Fruit fly (Drosophila melanogaster) whole organism, wandering third instar larva: ENCODE results near the gene CG33664.
A peak's percentile ranks its signal among the peaks of the same experiment; 100 is the strongest.

Experiments
- Abd-B ChIP-seq: fragments of >200 bp; optimal IDR thresholded peaks from 2 replicates; lab custom pipeline; 2017; ENCODE audit warnings: missing biosample characterization, missing genetic modification characterization
- CG32264 ChIP-seq: fragments of 200-800 bp; sonication (Bioruptor generic); optimal IDR thresholded peaks from 2 replicates; lab custom pipeline; 2016; ENCODE audit warnings: missing biosample characterization, missing genetic modification characterization
- CG9705 ChIP-seq: fragments of 200-800 bp; sonication (Bioruptor generic); optimal IDR thresholded peaks from 2 replicates; lab custom pipeline; 2018; ENCODE audit warnings: missing biosample characterization, mild to moderate bottlenecking, missing genetic modification characterization
- CrebA ChIP-seq: fragments of 200-800 bp; sonication (Bioruptor generic); optimal IDR thresholded peaks from 2 replicates; lab custom pipeline; 2016; ENCODE audit warnings: missing biosample characterization, mild to moderate bottlenecking, missing genetic modification characterization, borderline replicate concordance
- Dfd ChIP-seq: fragments of >200 bp; optimal IDR thresholded peaks from 2 replicates; lab custom pipeline; 2017; ENCODE audit warnings: missing biosample characterization, missing genetic modification characterization
- Dif ChIP-seq: fragments of 200-275, 200-300 bp; sonication (Bioruptor generic); optimal IDR thresholded peaks from 2 replicates; lab custom pipeline; 2018; ENCODE audit warnings: missing biosample characterization, missing genetic modification characterization; ENCODE audit not compliant: partially characterized antibody
- GATAd ChIP-seq: sonication (Bioruptor generic); optimal IDR thresholded peaks from 2 replicates; lab custom pipeline; 2016; ENCODE audit warnings: missing biosample characterization, missing genetic modification characterization
- HLH106 ChIP-seq: fragments of 200-800 bp; optimal IDR thresholded peaks from 3 replicates; lab custom pipeline; 2019; ENCODE audit warnings: missing biosample characterization, mild to moderate bottlenecking, missing genetic modification characterization, moderate library complexity
- Hnf4 ChIP-seq: fragments of 200-800 bp; sonication (Bioruptor generic); optimal IDR thresholded peaks from 2 replicates; lab custom pipeline; 2016; ENCODE audit warnings: missing biosample characterization, mild to moderate bottlenecking, missing genetic modification characterization
- Hr78 ChIP-seq: fragments of >200 bp; optimal IDR thresholded peaks from 2 replicates; lab custom pipeline; 2017; ENCODE audit warnings: missing biosample characterization, missing genetic modification characterization
- Hr83 ChIP-seq: fragments of 200-300 bp; sonication (Bioruptor generic); optimal IDR thresholded peaks from 2 replicates; lab custom pipeline; 2016; ENCODE audit warnings: missing biosample characterization, mild to moderate bottlenecking, missing genetic modification characterization, moderate library complexity; ENCODE audit not compliant: poor library complexity, severe bottlenecking
- Jra ChIP-seq: sonication (Bioruptor generic); optimal IDR thresholded peaks from 2 replicates; lab custom pipeline; 2016; ENCODE audit warnings: missing biosample characterization, missing genetic modification characterization
- Mio ChIP-seq: sonication (Bioruptor generic); optimal IDR thresholded peaks from 2 replicates; lab custom pipeline; 2016; ENCODE audit warnings: missing biosample characterization, missing genetic modification characterization
- Myc ChIP-seq: fragments of >200 bp; optimal IDR thresholded peaks from 2 replicates; lab custom pipeline; 2017
- N ChIP-seq: fragments of >200 bp; optimal IDR thresholded peaks from 2 replicates; lab custom pipeline; 2018; ENCODE audit warnings: missing biosample characterization, missing external identifiers, missing genetic modification characterization
- OdsH ChIP-seq: fragments of 200-800 bp; sonication (Bioruptor generic); optimal IDR thresholded peaks from 2 replicates; lab custom pipeline; 2016; ENCODE audit warnings: missing biosample characterization, mild to moderate bottlenecking, missing genetic modification characterization
- Rel ChIP-seq, 2 experiments: fragments of 200-800 bp; sonication (Bioruptor generic) in 1 of 2; optimal IDR thresholded peaks; 2 replicates in 1 of 2; 3 replicates in 1 of 2; lab custom pipeline; 2016 to 2019; ENCODE audit warnings: mild to moderate bottlenecking in 2 of 2, missing biosample characterization in 2 of 2, missing genetic modification characterization in 2 of 2, moderate library complexity in 1 of 2
- Sp1 ChIP-seq: fragments of 200-800 bp; sonication (Bioruptor generic); optimal IDR thresholded peaks from 3 replicates; lab custom pipeline; 2019; ENCODE audit warnings: missing biosample characterization, mild to moderate bottlenecking, missing genetic modification characterization, moderate library complexity
- Vsx2 ChIP-seq: fragments of 200-300, 225-300 bp; sonication (Bioruptor generic); optimal IDR thresholded peaks from 2 replicates; lab custom pipeline; 2018; ENCODE audit warnings: missing biosample characterization, missing genetic modification characterization; ENCODE audit not compliant: partially characterized antibody
- br ChIP-seq: fragments of 200-800 bp; sonication (Bioruptor generic); optimal IDR thresholded peaks from 2 replicates; lab custom pipeline; 2016; ENCODE audit warnings: missing biosample characterization, missing genetic modification characterization
- brk ChIP-seq: fragments of 200-800 bp; sonication (Bioruptor generic); optimal IDR thresholded peaks from 2 replicates; lab custom pipeline; 2016; ENCODE audit warnings: missing biosample characterization, mild to moderate bottlenecking, missing genetic modification characterization
- dl ChIP-seq, 2 experiments: fragments of 175-275, 200-275 bp in 1 of 2; fragments of 200-275 bp in 1 of 2; sonication (Bioruptor generic); optimal IDR thresholded peaks; lab custom pipeline; 2018; ENCODE audit warnings: mild to moderate bottlenecking in 2 of 2, missing biosample characterization in 2 of 2, missing genetic modification characterization in 2 of 2, moderate library complexity in 2 of 2; ENCODE audit not compliant: partially characterized antibody in 2 of 2, insufficient read depth in 1 of 2
- dmrt93B ChIP-seq: fragments of 200-800 bp; sonication (Bioruptor generic); optimal IDR thresholded peaks from 2 replicates; lab custom pipeline; 2018; ENCODE audit warnings: missing biosample characterization, mild to moderate bottlenecking, missing genetic modification characterization
- dsf ChIP-seq: sonication (Bioruptor generic); optimal IDR thresholded peaks from 2 replicates; lab custom pipeline; 2016; ENCODE audit warnings: missing biosample characterization, missing genetic modification characterization, borderline replicate concordance
- ey ChIP-seq: fragments of 200-800 bp; sonication (Bioruptor generic); optimal IDR thresholded peaks from 2 replicates; lab custom pipeline; 2016; ENCODE audit warnings: missing biosample characterization, missing genetic modification characterization
- foxo ChIP-seq, 2 experiments: fragments of 200-800 bp; sonication (Bioruptor generic); optimal IDR thresholded peaks; 2 replicates in 1 of 2; 3 replicates in 1 of 2; lab custom pipeline; 2016 to 2017; ENCODE audit warnings: missing biosample characterization in 2 of 2, missing genetic modification characterization in 2 of 2
- fru ChIP-seq: fragments of 200-800 bp; sonication (Bioruptor generic); optimal IDR thresholded peaks from 3 replicates; lab custom pipeline; 2016; ENCODE audit warnings: missing biosample characterization, mild to moderate bottlenecking, missing genetic modification characterization
- h ChIP-seq: fragments of 200-800 bp; sonication (Bioruptor generic); optimal IDR thresholded peaks from 3 replicates; lab custom pipeline; 2016; ENCODE audit warnings: missing biosample characterization, mild to moderate bottlenecking, missing genetic modification characterization
- jim ChIP-seq: fragments of 175-275, 200-325 bp; sonication (Bioruptor generic); optimal IDR thresholded peaks from 2 replicates; lab custom pipeline; 2016; ENCODE audit warnings: missing biosample characterization, mild to moderate bottlenecking, missing genetic modification characterization
- lola ChIP-seq: fragments of >200 bp; optimal IDR thresholded peaks from 2 replicates; lab custom pipeline; 2017; ENCODE audit warnings: missing biosample characterization, missing genetic modification characterization
- pan ChIP-seq: fragments of >200 bp; optimal IDR thresholded peaks from 2 replicates; lab custom pipeline; 2017
- psq ChIP-seq: fragments of 200-800 bp; sonication (Bioruptor generic); optimal IDR thresholded peaks from 3 replicates; lab custom pipeline; 2017; ENCODE audit warnings: missing biosample characterization, mild to moderate bottlenecking, missing genetic modification characterization, moderate library complexity
- rgr ChIP-seq: fragments of 200-800 bp; sonication (Bioruptor generic); optimal IDR thresholded peaks from 3 replicates; lab custom pipeline; 2016; ENCODE audit warnings: missing biosample characterization, mild to moderate bottlenecking, missing genetic modification characterization
- sage ChIP-seq: fragments of 200-800 bp; sonication (Bioruptor generic); optimal IDR thresholded peaks from 2 replicates; lab custom pipeline; 2016; ENCODE audit warnings: missing biosample characterization, mild to moderate bottlenecking, missing genetic modification characterization
- sv ChIP-seq: fragments of 200-800 bp; sonication (Bioruptor generic); optimal IDR thresholded peaks from 3 replicates; lab custom pipeline; 2016; ENCODE audit warnings: missing biosample characterization, missing genetic modification characterization
- tai ChIP-seq: sonication (Bioruptor generic); optimal IDR thresholded peaks from 2 replicates; lab custom pipeline; 2016; ENCODE audit warnings: missing biosample characterization, missing genetic modification characterization
- usp ChIP-seq: fragments of >200 bp; optimal IDR thresholded peaks from 2 replicates; lab custom pipeline; 2017; ENCODE audit warnings: missing biosample characterization, missing genetic modification characterization
- woc ChIP-seq: sonication (Bioruptor generic); optimal IDR thresholded peaks from 2 replicates; lab custom pipeline; 2016; ENCODE audit warnings: missing biosample characterization, mild to moderate bottlenecking, missing genetic modification characterization

CG33664 gene

dm6 chrX:6343323-6343722 lies 40.7 kb upstream of the CG33664 start:
- TF ChIP-seq h (GFP tag; lab: Kevin White, UChicago) (peak; percentile 30), foxo (GFP tag; optimal IDR thresholded peaks at IDR 0.05; lab: Kevin White, UChicago) (peak in 1 of 2 experiments; percentile 58), sage (peak; percentile 40), Jra (GFP tag; lab: Kevin White, UChicago) (no peak), dl (GFP tag; optimal IDR thresholded peaks at IDR 0.05; lab: Kevin White, UChicago; ENCODE audit: insufficient read depth in 1 of 2, partially characterized antibody in 2 of 2) (no peak), HLH106 (peak; percentile 33), OdsH (GFP tag; lab: Kevin White, UChicago) (peak; percentile 22)

DNA sequence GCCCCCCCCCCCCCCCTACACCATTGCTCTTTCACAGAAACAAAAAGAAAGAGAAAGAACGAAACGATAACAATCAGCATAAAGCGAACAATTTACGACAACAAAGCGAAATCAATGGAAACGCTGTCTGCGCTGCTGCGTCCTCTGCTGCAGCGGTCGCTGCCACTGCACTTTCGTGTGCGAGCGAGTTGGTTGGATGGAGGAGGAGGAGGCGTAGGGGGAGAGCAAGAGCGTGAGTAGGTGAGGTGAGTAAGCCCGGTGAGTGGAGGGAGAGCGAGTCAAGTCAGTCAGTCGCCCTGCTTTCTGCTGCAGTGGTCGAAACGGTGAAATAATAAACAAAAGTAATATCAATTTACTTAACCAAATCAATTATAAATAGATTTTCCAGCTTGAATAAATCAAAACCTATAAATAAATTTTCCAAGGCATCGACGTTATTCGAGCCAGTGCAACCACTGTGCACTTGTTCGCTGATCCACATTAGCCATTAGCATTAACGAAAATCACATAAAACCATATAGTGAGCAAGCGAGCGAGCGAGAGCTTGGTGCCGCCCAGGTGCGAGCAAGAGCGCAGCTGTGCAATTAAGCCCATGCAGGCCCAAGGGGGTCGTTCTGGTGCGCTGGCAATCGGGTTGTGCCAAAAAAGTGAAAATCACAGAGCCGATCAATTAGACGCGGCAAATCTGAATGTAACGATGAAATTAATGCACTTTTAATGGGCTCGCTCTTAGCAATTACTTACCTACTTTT lies 40.1 kb upstream of the CG33664 start:
- TF ChIP-seq br (GFP tag; lab: Kevin White, UChicago) (peak; percentile 94), CrebA (no peak), Hnf4 (GFP tag; lab: Kevin White, UChicago) (peak; percentile 91), dsf (GFP tag; lab: Kevin White, UChicago) (peak; percentile 79), Dfd (GFP tag; lab: Kevin White, UChicago) (no peak), Myc (no peak), pan (lab: Kevin White, UChicago) (no peak), usp (no peak), Sp1 (GFP tag; lab: Kevin White, UChicago) (peak; percentile 84), N (GFP tag; lab: Kevin White, UChicago) (no peak), CG32264 (GFP tag; lab: Kevin White, UChicago) (peak; percentile 90), OdsH (GFP tag; lab: Kevin White, UChicago) (peak; percentile 91), tai (GFP tag; lab: Kevin White, UChicago) (peak; percentile 77), woc (peak; percentile 95), HLH106 (peak; percentile 80), sv (GFP tag; lab: Kevin White, UChicago) (no peak), Rel (GFP tag; optimal IDR thresholded peaks at IDR 0.05; lab: Kevin White, UChicago) (peak; percentile 86), Rel (tag; optimal IDR thresholded peaks at IDR 0.05; lab: Kevin White, UChicago) (peak; percentile 64), h (GFP tag; lab: Kevin White, UChicago) (peak; percentile 96), sage (peak; percentile 91), Jra (GFP tag; lab: Kevin White, UChicago) (peak; percentile 90), Mio (GFP tag; lab: Kevin White, UChicago) (peak; percentile 37), Abd-B (GFP tag; lab: Kevin White, UChicago) (no peak), Hr78 (no peak), rgr (GFP tag; lab: Kevin White, UChicago) (peak; percentile 94), foxo (GFP tag; optimal IDR thresholded peaks at IDR 0.05; lab: Kevin White, UChicago) (peak; percentile 75 to 92), Vsx2 (GFP tag; lab: Kevin White, UChicago) (peak; percentile 43), CG9705 (GFP tag; lab: Kevin White, UChicago) (peak; percentile 52), dmrt93B (GFP tag; lab: Kevin White, UChicago) (peak; percentile 76), Hr83 (GFP tag; lab: Kevin White, UChicago) (peak; percentile 19), dl (GFP tag; optimal IDR thresholded peaks at IDR 0.05; lab: Kevin White, UChicago; ENCODE audit: insufficient read depth in 1 of 2, partially characterized antibody in 2 of 2) (peak; percentile 50 to 60), ey (peak; percentile 94), lola (GFP tag; lab: Kevin White, UChicago) (no peak), jim (peak; percentile 33), Dif (GFP tag; lab: Kevin White, UChicago) (peak; percentile 81), fru (GFP tag; lab: Kevin White, UChicago) (peak; percentile 95), brk (peak; percentile 82), psq (GFP tag; lab: Kevin White, UChicago) (peak; percentile 95), GATAd (GFP tag; lab: Kevin White, UChicago) (peak; percentile 73)
